Fruit fly (Drosophila melanogaster): ENCODE data around the gene CG4325.

CG4325 gene

DNA sequence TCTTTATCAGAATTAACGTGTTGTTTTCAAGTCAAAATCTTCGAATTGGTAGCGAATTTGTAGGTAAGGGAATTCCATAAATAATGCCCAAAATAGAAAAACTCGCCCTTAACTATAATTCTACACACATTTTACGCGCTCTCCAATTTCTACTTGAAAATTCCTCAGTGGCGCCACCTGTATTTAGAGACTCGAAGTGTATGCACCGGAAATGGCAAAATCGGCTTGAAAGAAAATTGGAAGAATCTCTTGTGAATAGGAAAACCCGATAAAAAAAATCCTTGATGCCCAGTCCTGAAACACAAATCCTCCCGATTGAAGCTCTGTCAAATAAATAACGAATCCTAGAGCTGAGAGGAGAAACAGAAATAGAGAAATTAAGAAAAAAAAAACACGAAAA lies 37.8 kb downstream of the CG4325 start (continued):
- TF ChIP-seq ftz-f1 (GFP tag; optimal IDR thresholded peaks at IDR 0.05) (no peak), Kr (GFP tag; optimal IDR thresholded peaks at IDR 0.05) (no peak), CG18476 (GFP tag; optimal IDR thresholded peaks at IDR 0.05) (peak; percentile 0), ind (GFP tag; optimal IDR thresholded peaks at IDR 0.05) (peak; percentile 28), Hr3 (GFP tag; optimal IDR thresholded peaks at IDR 0.05) (peak; percentile 7), CG10654 (GFP tag; optimal IDR thresholded peaks at IDR 0.05) (peak; percentile 54), CG14710 (tag; optimal IDR thresholded peaks at IDR 0.05) (peak; percentile 80), Hand (GFP tag; optimal IDR thresholded peaks at IDR 0.05) (no peak), NC2β (GFP tag; optimal IDR thresholded peaks at IDR 0.05) (peak; percentile 78), CG2712 (tag; optimal IDR thresholded peaks at IDR 0.05) (peak; percentile 61), Ada2b (GFP tag; IDR thresholded peaks at IDR 0.05) (peak; percentile 37; the same call in 1 of the 2 replicates), CG31441 (GFP tag; IDR thresholded peaks at IDR 0.05) (peak; percentile 58), CG12391 (tag; optimal IDR thresholded peaks at IDR 0.05) (peak; percentile 58), dimm (GFP tag; IDR thresholded peaks at IDR 0.05) (no peak), nau (GFP tag; optimal IDR thresholded peaks at IDR 0.05) (no peak), Elba2 (GFP tag; optimal IDR thresholded peaks at IDR 0.05) (no peak), wek (GFP tag; optimal IDR thresholded peaks at IDR 0.05) (peak; percentile 88), Dfd (GFP tag; optimal IDR thresholded peaks at IDR 0.05) (no peak), p53 (GFP tag; optimal IDR thresholded peaks at IDR 0.05) (peak; percentile 49), D (optimal IDR thresholded peaks at IDR 0.05) (no peak), D (GFP tag; optimal IDR thresholded peaks at IDR 0.05) (peak; percentile 52), MBD-R2 (GFP tag; IDR thresholded peaks at IDR 0.05) (peak; percentile 20; the same call in 1 of the 2 replicates), CG17186 (GFP tag; optimal IDR thresholded peaks at IDR 0.05) (no peak), tgo (GFP tag; IDR thresholded peaks at IDR 0.05) (peak; percentile 54; the same call in 2 of the 3 replicates), BtbVII (GFP tag; optimal IDR thresholded peaks at IDR 0.05) (peak; percentile 70), hth (optimal IDR thresholded peaks at IDR 0.05) (no peak), tx (GFP tag; optimal IDR thresholded peaks at IDR 0.05) (no peak), dpn (GFP tag; optimal IDR thresholded peaks at IDR 0.05) (peak; percentile 59 to 73), cwo (GFP tag; optimal IDR thresholded peaks at IDR 0.05) (no peak), MESR4 (GFP tag; optimal IDR thresholded peaks at IDR 0.05) (peak; percentile 12), Med (GFP tag) (peak; percentile 96), Vsx1 (GFP tag; optimal IDR thresholded peaks at IDR 0.05) (no peak), CG15601 (tag; optimal IDR thresholded peaks at IDR 0.05) (peak; percentile 46), CG6654 (GFP tag; optimal IDR thresholded peaks at IDR 0.05) (peak; percentile 39), CG33557 (GFP tag; optimal IDR thresholded peaks at IDR 0.05) (peak; percentile 55), CG3838 (GFP tag; optimal IDR thresholded peaks at IDR 0.05) (peak; percentile 7), B-H2 (GFP tag; optimal IDR thresholded peaks at IDR 0.05) (peak; percentile 75), Nf-YA (GFP tag; IDR thresholded peaks at IDR 0.05) (no peak), Ptx1 (GFP tag; IDR thresholded peaks at IDR 0.05) (peak; percentile 46), CG18011 (GFP tag; optimal IDR thresholded peaks at IDR 0.05) (peak; percentile 11), PHDP (tag; optimal IDR thresholded peaks at IDR 0.05) (peak; percentile 68), toy (GFP tag; IDR thresholded peaks at IDR 0.05) (no peak; the same call in 1 of the 2 replicates), Fer2 (tag; optimal IDR thresholded peaks at IDR 0.05) (peak; percentile 29), CG9727 (GFP tag; optimal IDR thresholded peaks at IDR 0.05) (peak; percentile 63), sc (optimal IDR thresholded peaks at IDR 0.05) (no peak), sc (GFP tag; optimal IDR thresholded peaks at IDR 0.05) (peak; percentile 64), prd (optimal IDR thresholded peaks at IDR 0.05) (no peak), prd (GFP tag; IDR thresholded peaks at IDR 0.05) (no peak), H2.0 (GFP tag; IDR thresholded peaks at IDR 0.05) (peak; percentile 62), abd-A (tag; optimal IDR thresholded peaks at IDR 0.05) (no peak), NFAT (GFP tag; IDR thresholded peaks at IDR 0.05) (0 out of 2 replicates have a peak, but pooled peaks have one; percentile 15), CG13296 (GFP tag; optimal IDR thresholded peaks at IDR 0.05) (peak; percentile 82)
